Worm (Caenorhabditis elegans): ENCODE measurements around the gene nhr-187.

- no peak for TF ChIP-seq php-3 (GFP tag; IDR thresholded peaks at IDR 0.05)
- TF ChIP-seq snpc-4 (tag; optimal IDR thresholded peaks at IDR 0.05), result no peak
- TF ChIP-seq lin-13 (GFP tag; optimal IDR thresholded peaks at IDR 0.05), result no peak
- TF ChIP-seq ama-1 (optimal IDR thresholded peaks at IDR 0.05), result no peak
- no peak for TF ChIP-seq pqm-1 (tag; optimal IDR thresholded peaks at IDR 0.05)
- no peak for TF ChIP-seq nhr-48 (tag; optimal IDR thresholded peaks at IDR 0.05)
- no peak for TF ChIP-seq aly-2 (tag; optimal IDR thresholded peaks at IDR 0.05)
- TF ChIP-seq F49E8.2 (tag; optimal IDR thresholded peaks at IDR 0.05; ENCODE audit: borderline replicate concordance), result no peak
- no peak for TF ChIP-seq mdl-1 (tag; optimal IDR thresholded peaks at IDR 0.05)
- TF ChIP-seq nhr-28 (tag; optimal IDR thresholded peaks at IDR 0.05), result no peak
These were observed 2.6 kb downstream of the nhr-187 start, which contains the start of gene nhr-189 for ce11 chrV:3860123-3860522.

Data from whole organism, L4 larva.